Worm (Caenorhabditis elegans) whole organism, L1 larva: ENCODE measurements around the gene cpf-1.

Source experiments
- C16A3.4 ChIP-seq: fragments of 150-350 bp; optimal IDR thresholded peaks from 2 replicates; lab custom pipeline; 2014; ENCODE audit warnings: missing biosample characterization, missing genetic modification characterization
- F16B12.6 ChIP-seq: fragments of 150-350 bp; optimal IDR thresholded peaks from 2 replicates; lab custom pipeline; 2014; ENCODE audit warnings: missing biosample characterization, missing genetic modification characterization
- Y116A8C.19 ChIP-seq: sonication (generic microtip); optimal IDR thresholded peaks from 2 replicates; lab custom pipeline; 2016; ENCODE audit warnings: missing compliant biosample characterization, missing genetic modification characterization, borderline replicate concordance
- aly-2 ChIP-seq: fragments of 150-350 bp; optimal IDR thresholded peaks from 2 replicates; lab custom pipeline; 2014; ENCODE audit warnings: missing biosample characterization, missing genetic modification characterization
- blmp-1 ChIP-seq: fragments of 150-350 bp; optimal IDR thresholded peaks from 2 replicates; lab custom pipeline; 2014; ENCODE audit warnings: missing biosample characterization, missing genetic modification characterization
- ceh-82 ChIP-seq, 3 experiments: fragments of 150-350 bp in 1 of 3; sonication (generic microtip) in 2 of 3; optimal IDR thresholded peaks; 2 replicates each; lab custom pipeline; 2014 to 2017; ENCODE audit warnings: missing biosample characterization in 3 of 3, missing genetic modification characterization in 3 of 3
- ceh-90 ChIP-seq: sonication (generic microtip); optimal IDR thresholded peaks from 2 replicates; lab custom pipeline; 2016; ENCODE audit warnings: missing genetic modification characterization, missing compliant biosample characterization
- dpl-1 ChIP-seq, 3 experiments: fragments of 150-350 bp in 2 of 3; sonication (generic microtip) in 1 of 3; optimal IDR thresholded peaks; 2 replicates each; lab custom pipeline; 2014 to 2017; ENCODE audit warnings: missing biosample characterization in 3 of 3, missing genetic modification characterization in 3 of 3, missing genetic modification reagents in 3 of 3
- efl-1 ChIP-seq, 4 experiments: fragments of 150-350 bp; optimal IDR thresholded peaks in 3 of 4; peaks in 1 of 4; 1 replicate in 1 of 4; 2 replicates in 3 of 4; lab custom pipeline; 2014; ENCODE audit warnings: missing biosample characterization in 2 of 4, missing genetic modification characterization in 2 of 4, missing genetic modification reagents in 2 of 4
- egl-13 ChIP-seq: sonication (generic microtip); optimal IDR thresholded peaks from 2 replicates; lab custom pipeline; 2016; ENCODE audit warnings: missing genotype, missing genetic modification reagents, missing genetic modification characterization, missing compliant biosample characterization
- elt-2 ChIP-seq: sonication (generic microtip); optimal IDR thresholded peaks from 2 replicates; lab custom pipeline; 2016; ENCODE audit warnings: missing genetic modification characterization, mild to moderate bottlenecking, inconsistent platforms, missing compliant biosample characterization, missing genetic modification reagents
- elt-3 ChIP-seq, 6 experiments: fragments of 150-350 bp in 1 of 6; sonication (generic microtip); optimal IDR thresholded peaks; 2 replicates each; lab custom pipeline; 2017 to 2018; ENCODE audit warnings: missing biosample characterization in 6 of 6, missing genetic modification characterization in 6 of 6, inconsistent platforms in 1 of 6
- fkh-8 ChIP-seq: sonication (generic microtip); optimal IDR thresholded peaks from 2 replicates; lab custom pipeline; 2016; ENCODE audit warnings: mild to moderate bottlenecking, missing genetic modification characterization, missing compliant biosample characterization
- fos-1 ChIP-seq: fragments of 150-350 bp; optimal IDR thresholded peaks from 2 replicates; lab custom pipeline; 2014; ENCODE audit warnings: missing biosample characterization, missing genetic modification characterization
- hpl-2 ChIP-seq: fragments of 150-350 bp; optimal IDR thresholded peaks from 2 replicates; lab custom pipeline; 2014; ENCODE audit warnings: missing biosample characterization, missing genetic modification reagents, missing genetic modification characterization
- irx-1 ChIP-seq: sonication (generic microtip); optimal IDR thresholded peaks from 2 replicates; lab custom pipeline; 2016; ENCODE audit warnings: missing genetic modification characterization, missing compliant biosample characterization
- isw-1 ChIP-seq: fragments of 200-800 bp; sonication (Bioruptor generic); IDR thresholded peaks from 2 replicates; pipeline ENCODE4 v1.3.6; 2022; ENCODE audit warnings: missing genetic modification characterization, missing compliant biosample characterization
- jun-1 ChIP-seq: fragments of 150-350 bp; optimal IDR thresholded peaks from 2 replicates; lab custom pipeline; 2014; ENCODE audit warnings: missing biosample characterization, missing genetic modification reagents, missing genetic modification characterization
- lin-13 ChIP-seq: fragments of 150-350 bp; optimal IDR thresholded peaks from 2 replicates; lab custom pipeline; 2014; ENCODE audit warnings: missing biosample characterization, missing genetic modification reagents, missing genetic modification characterization
- lin-14 ChIP-seq: fragments of 200-800 bp; sonication (Bioruptor generic); optimal IDR thresholded peaks from 2 replicates; lab custom pipeline; 2018; ENCODE audit warnings: mild to moderate bottlenecking, missing genetic modification characterization, moderate library complexity, missing compliant biosample characterization
- lin-15B ChIP-seq: fragments of 150-350 bp; sonication (generic microtip); optimal IDR thresholded peaks from 3 replicates; lab custom pipeline; 2014; ENCODE audit warnings: missing biosample characterization, missing genetic modification characterization
- lin-35 ChIP-seq, 2 experiments: fragments of 150-350 bp; optimal IDR thresholded peaks; 2 replicates each; lab custom pipeline; 2014; ENCODE audit warnings: missing biosample characterization in 2 of 2, missing genetic modification characterization in 2 of 2, missing genetic modification reagents in 2 of 2
- lsy-2 ChIP-seq, 2 experiments: fragments of 150-350 bp; optimal IDR thresholded peaks; 2 replicates each; lab custom pipeline; 2014; ENCODE audit warnings: missing biosample characterization in 2 of 2, missing genetic modification characterization in 2 of 2
- mdl-1 ChIP-seq, 2 experiments: fragments of 150-350 bp; optimal IDR thresholded peaks; 2 replicates each; lab custom pipeline; 2014 to 2017; ENCODE audit warnings: missing biosample characterization in 2 of 2, missing genetic modification characterization in 2 of 2, inconsistent platforms in 1 of 2
- mep-1 ChIP-seq: fragments of 150-350 bp; optimal IDR thresholded peaks from 2 replicates; lab custom pipeline; 2014; ENCODE audit warnings: missing biosample characterization, missing genetic modification characterization
- nhr-19 ChIP-seq: fragments of 200-800 bp; sonication (Bioruptor generic); conservative IDR thresholded peaks from 2 replicates; pipeline ENCODE4 v1.3.6; 2022; ENCODE audit warnings: missing genetic modification characterization, missing compliant biosample characterization
- nhr-20 ChIP-seq: sonication (generic microtip); optimal IDR thresholded peaks from 2 replicates; lab custom pipeline; 2016; ENCODE audit warnings: mild to moderate bottlenecking, missing genetic modification characterization, missing compliant biosample characterization
- nhr-47 ChIP-seq: sonication (generic microtip); optimal IDR thresholded peaks from 2 replicates; lab custom pipeline; 2016; ENCODE audit warnings: mild to moderate bottlenecking, missing genetic modification characterization, moderate library complexity, missing compliant biosample characterization
- nhr-71 ChIP-seq: sonication (generic microtip); optimal IDR thresholded peaks from 2 replicates; lab custom pipeline; 2016; ENCODE audit warnings: mild to moderate bottlenecking, missing genetic modification characterization, moderate library complexity, missing compliant biosample characterization
- nhr-77 ChIP-seq: fragments of 150-350 bp; optimal IDR thresholded peaks from 2 replicates; lab custom pipeline; 2014; ENCODE audit warnings: missing biosample characterization, missing genetic modification characterization
- nhr-85 ChIP-seq: sonication (generic microtip); peaks from one replicate; lab custom pipeline; 2016; ENCODE audit warnings: missing genetic modification characterization, inconsistent platforms, missing compliant biosample characterization
- rnt-1 ChIP-seq: sonication (generic microtip); optimal IDR thresholded peaks from 2 replicates; lab custom pipeline; 2016; ENCODE audit warnings: mild to moderate bottlenecking, missing genetic modification characterization, moderate library complexity, missing compliant biosample characterization
- skn-1 ChIP-seq: fragments of 150-350 bp; optimal IDR thresholded peaks from 2 replicates; lab custom pipeline; 2014; ENCODE audit warnings: missing biosample characterization, missing genetic modification characterization
- snpc-4 ChIP-seq: fragments of 150-350 bp; optimal IDR thresholded peaks from 2 replicates; lab custom pipeline; 2014; ENCODE audit warnings: missing biosample characterization, missing genetic modification characterization
- snu-23 ChIP-seq: sonication (generic microtip); optimal IDR thresholded peaks from 2 replicates; lab custom pipeline; 2016; ENCODE audit warnings: missing genetic modification characterization, missing compliant biosample characterization
- sox-4 ChIP-seq: sonication (generic microtip); optimal IDR thresholded peaks from 2 replicates; lab custom pipeline; 2016; ENCODE audit warnings: missing genetic modification characterization, missing compliant biosample characterization
- swsn-7 ChIP-seq: sonication (generic microtip); optimal IDR thresholded peaks from 2 replicates; lab custom pipeline; 2016; ENCODE audit warnings: missing genetic modification characterization, missing compliant biosample characterization
- unc-130 ChIP-seq: fragments of 150-350 bp; optimal IDR thresholded peaks from 2 replicates; lab custom pipeline; 2017; ENCODE audit warnings: missing biosample characterization, missing genetic modification characterization, inconsistent platforms
- unc-30 ChIP-seq: sonication (generic microtip); optimal IDR thresholded peaks from 2 replicates; lab custom pipeline; 2017; ENCODE audit warnings: missing biosample characterization, missing genetic modification characterization
- unc-86 ChIP-seq: sonication (generic microtip); optimal IDR thresholded peaks from 2 replicates; lab custom pipeline; 2016; ENCODE audit warnings: missing genetic modification characterization, missing compliant biosample characterization
- vab-15 ChIP-seq: sonication (generic microtip); optimal IDR thresholded peaks from 2 replicates; lab custom pipeline; 2017; ENCODE audit warnings: missing genotype, mild to moderate bottlenecking, missing genetic modification characterization, missing compliant biosample characterization
- xbp-1 ChIP-seq: sonication (generic microtip); optimal IDR thresholded peaks from 2 replicates; lab custom pipeline; 2016; ENCODE audit warnings: missing genetic modification characterization, missing compliant biosample characterization
- zip-4 ChIP-seq: fragments of 200-800 bp; sonication (Bioruptor generic); optimal IDR thresholded peaks from 2 replicates; lab custom pipeline; 2018; ENCODE audit warnings: mild to moderate bottlenecking, missing genetic modification characterization, moderate library complexity, missing compliant biosample characterization
- ztf-4 ChIP-seq: fragments of 150-350 bp; optimal IDR thresholded peaks from 2 replicates; lab custom pipeline; 2014; ENCODE audit warnings: missing biosample characterization, missing genetic modification characterization

Gene cpf-1

ce11 chrII:8602337-8602944, at the start of gene cpf-1, which contains the start of gene rpl-26:
TSS of gene cpf-1 (minus strand) at chrII:8602440.
TSS of gene rpl-26 (plus strand) at chrII:8602785.
- TF ChIP-seq jun-1 (tag; lab: Kevin White, UChicago) (peak; percentile 37), nhr-71 (tag; lab: Kevin White, UChicago) (peak; percentile 70), blmp-1 (peak; percentile 67), unc-86 (tag; lab: Kevin White, UChicago) (peak; percentile 26), ceh-90 (tag; lab: Kevin White, UChicago) (no peak), F16B12.6 (peak; percentile 73), elt-2 (tag; lab: Kevin White, UChicago) (no peak), lin-13 (GFP tag; lab: Kevin White, UChicago) (peak; percentile 12), fkh-8 (tag; lab: Kevin White, UChicago) (peak; percentile 32), ceh-82 (tag; optimal IDR thresholded peaks at IDR 0.05; lab: Kevin White, UChicago) (peak; percentile 10 to 61 (median 23)), isw-1 (peak; percentile 38; the same call in 1 of the 2 replicates), hpl-2 (GFP tag; lab: Kevin White, UChicago) (no peak), mep-1 (tag; lab: Kevin White, UChicago) (peak; percentile 69), snu-23 (GFP tag; lab: Kevin White, UChicago) (peak; percentile 69), fos-1 (tag; lab: Kevin White, UChicago) (peak; percentile 25), efl-1 (optimal IDR thresholded peaks at IDR 0.05; lab: Kevin White, UChicago) (peak; percentile 72 to 73), efl-1 (GFP tag; optimal IDR thresholded peaks at IDR 0.05 in 1 of 2; lab: Kevin White, UChicago) (peak; percentile 73 to 96), C16A3.4 (tag; lab: Kevin White, UChicago) (peak; percentile 61), vab-15 (tag; lab: Kevin White, UChicago) (no peak), nhr-20 (peak; percentile 71), sox-4 (tag; lab: Kevin White, UChicago) (no peak), irx-1 (tag; lab: Kevin White, UChicago) (no peak), dpl-1 (GFP tag; optimal IDR thresholded peaks at IDR 0.05; lab: Kevin White, UChicago) (peak; percentile 65 to 78 (median 67)), ztf-4 (tag; lab: Kevin White, UChicago) (no peak), lin-35 (GFP tag; optimal IDR thresholded peaks at IDR 0.05; lab: Kevin White, UChicago) (peak; percentile 70 to 81), nhr-19 (GFP tag; lab: Robert Waterston, UW) (peak; percentile 38), rnt-1 (tag; lab: Kevin White, UChicago) (peak; percentile 61), swsn-7 (tag; lab: Kevin White, UChicago) (peak; percentile 53), lin-14 (GFP tag; lab: Kevin White, UChicago) (no peak), Y116A8C.19 (no peak), skn-1 (tag; lab: Kevin White, UChicago) (peak; percentile 58), snpc-4 (peak; percentile 4), nhr-47 (tag; lab: Kevin White, UChicago) (peak; percentile 44), nhr-77 (peak; percentile 37), lin-15B (tag; lab: Kevin White, UChicago) (peak; percentile 29), nhr-85 (peak; percentile 48), egl-13 (tag; lab: Kevin White, UChicago) (no peak), zip-4 (GFP tag; lab: Kevin White, UChicago) (no peak), unc-130 (tag; lab: Kevin White, UChicago) (peak; percentile 56), elt-3 (tag; optimal IDR thresholded peaks at IDR 0.05; lab: Kevin White, UChicago) (peak in 1 of 6 experiments; percentile 84), lsy-2 (tag; optimal IDR thresholded peaks at IDR 0.05; lab: Kevin White, UChicago) (peak; percentile 70 to 93), aly-2 (tag; lab: Kevin White, UChicago) (no peak), unc-30 (tag; lab: Kevin White, UChicago) (no peak), xbp-1 (peak; percentile 48), mdl-1 (tag; optimal IDR thresholded peaks at IDR 0.05; lab: Kevin White, UChicago) (peak in 1 of 2 experiments; percentile 39)
